Worm (Caenorhabditis elegans) whole organism, L4 larva: ENCODE results near the gene F28H7.3.

Experiments
- F37D6.2 ChIP-seq: sonication (generic microtip); optimal IDR thresholded peaks from 2 replicates; lab custom pipeline; 2016; ENCODE audit warnings: mild to moderate bottlenecking, missing genetic modification characterization, missing compliant biosample characterization
- F44E2.7 ChIP-seq: fragments of 200-800 bp; sonication (Bioruptor generic); IDR thresholded peaks from 2 replicates; pipeline ENCODE4 v2.1.2; 2022; ENCODE audit warnings: missing genetic modification characterization, missing compliant biosample characterization
- ZK337.2 ChIP-seq: fragments of 200-800 bp; sonication (Bioruptor generic); IDR thresholded peaks from 2 replicates; pipeline ENCODE4 v1.3.6; 2022; ENCODE audit warnings: missing genetic modification reagents, missing genetic modification characterization, missing compliant biosample characterization
- ZK546.5 ChIP-seq, 2 experiments: sonication (generic microtip); optimal IDR thresholded peaks; 2 replicates each; lab custom pipeline; 2017; ENCODE audit warnings: missing biosample characterization in 2 of 2, missing genetic modification characterization in 2 of 2
- ama-1 ChIP-seq: fragments of 150-350 bp; optimal IDR thresholded peaks from 2 replicates; lab custom pipeline; 2014; ENCODE audit warnings: inconsistent platforms, mixed read lengths
- ceh-44 ChIP-seq: fragments of 200-800 bp; sonication (Bioruptor generic); IDR thresholded peaks from 2 replicates; pipeline ENCODE4 v1.3.6; 2022; ENCODE audit warnings: missing genetic modification reagents, missing genetic modification characterization, missing compliant biosample characterization
- ceh-62 ChIP-seq: sonication (generic microtip); optimal IDR thresholded peaks from 2 replicates; lab custom pipeline; 2017; ENCODE audit warnings: missing biosample characterization, missing genetic modification characterization
- ceh-82 ChIP-seq: sonication (generic microtip); optimal IDR thresholded peaks from 2 replicates; lab custom pipeline; 2017; ENCODE audit warnings: missing biosample characterization, missing genetic modification characterization
- cey-2 ChIP-seq: sonication (generic microtip); optimal IDR thresholded peaks from 3 replicates; lab custom pipeline; 2017; ENCODE audit warnings: missing genetic modification characterization, mild to moderate bottlenecking, missing compliant biosample characterization, antibody characterized with exemption, borderline replicate concordance; ENCODE audit not compliant: insufficient read depth
- daf-19 ChIP-seq: fragments of 200-800 bp; sonication (Bioruptor generic); conservative IDR thresholded peaks from 2 replicates; pipeline ENCODE4 v1.3.6; 2022; ENCODE audit warnings: missing genetic modification characterization, missing compliant biosample characterization
- dmd-6 ChIP-seq: fragments of 200-800 bp; sonication (Bioruptor generic); IDR thresholded peaks from 2 replicates; pipeline ENCODE4 v1.3.6; 2022; ENCODE audit warnings: missing genetic modification reagents, missing genetic modification characterization, missing compliant biosample characterization
- dmd-9 ChIP-seq: fragments of 200-800 bp; sonication (Bioruptor generic); IDR thresholded peaks from 2 replicates; pipeline ENCODE4 v1.3.6; 2022; ENCODE audit warnings: missing genetic modification reagents, missing genetic modification characterization, missing compliant biosample characterization
- fkh-10 ChIP-seq: fragments of 150-350 bp; optimal IDR thresholded peaks from 2 replicates; lab custom pipeline; 2014; ENCODE audit warnings: missing biosample characterization, missing genetic modification reagents, missing genetic modification characterization
- hif-1 ChIP-seq, 2 experiments: sonication (generic microtip); optimal IDR thresholded peaks; 2 replicates each; lab custom pipeline; 2016 to 2017; ENCODE audit warnings: missing compliant biosample characterization in 2 of 2, missing genetic modification characterization in 2 of 2, missing genetic modification reagents in 2 of 2, missing genotype in 2 of 2, mild to moderate bottlenecking in 1 of 2
- hmg-1.1 ChIP-seq: fragments of 200-800 bp; sonication (Bioruptor generic); IDR thresholded peaks from 2 replicates; pipeline ENCODE4 v1.3.6; 2022; ENCODE audit warnings: missing genetic modification reagents, missing genetic modification characterization, missing compliant biosample characterization
- jun-1 ChIP-seq: fragments of 150-350 bp; optimal IDR thresholded peaks from 2 replicates; lab custom pipeline; 2014; ENCODE audit warnings: missing biosample characterization, missing genetic modification reagents, missing genetic modification characterization
- lin-15B ChIP-seq: fragments of 150-350 bp; sonication (generic microtip); optimal IDR thresholded peaks from 3 replicates; lab custom pipeline; 2014; ENCODE audit warnings: missing biosample characterization, missing genetic modification characterization
- lin-29 ChIP-seq: fragments of 200-800 bp; sonication (Bioruptor generic); IDR thresholded peaks from 2 replicates; pipeline ENCODE4 v1.3.6; 2022; ENCODE audit warnings: missing genetic modification reagents, missing genetic modification characterization, missing compliant biosample characterization
- lin-38 ChIP-seq: fragments of 200-800 bp; sonication (Bioruptor generic); IDR thresholded peaks from 2 replicates; pipeline ENCODE4 v1.3.6; 2022; ENCODE audit warnings: missing genetic modification reagents, missing genetic modification characterization, missing compliant biosample characterization
- lin-39 ChIP-seq: fragments of 150-350 bp; optimal IDR thresholded peaks from 2 replicates; lab custom pipeline; 2014; ENCODE audit warnings: missing biosample characterization, missing genetic modification reagents, missing genetic modification characterization
- madf-5 ChIP-seq, 2 experiments: fragments of 200-800 bp; sonication (Bioruptor generic); IDR thresholded peaks; 2 replicates each; pipeline ENCODE4 v1.3.6; 2022; ENCODE audit warnings: missing compliant biosample characterization in 2 of 2, missing genetic modification characterization in 2 of 2
- madf-9 ChIP-seq: fragments of 200-800 bp; sonication (Bioruptor generic); conservative IDR thresholded peaks from 2 replicates; pipeline ENCODE4 v1.3.6; 2022; ENCODE audit warnings: missing genetic modification reagents, missing genetic modification characterization, missing compliant biosample characterization
- mep-1 ChIP-seq: fragments of 150-350 bp; sonication (generic microtip); optimal IDR thresholded peaks from 3 replicates; lab custom pipeline; 2014; ENCODE audit warnings: missing biosample characterization, missing genetic modification characterization
- mes-2 ChIP-seq: sonication (generic microtip); optimal IDR thresholded peaks from 2 replicates; lab custom pipeline; 2016; ENCODE audit warnings: missing genotype, mild to moderate bottlenecking, missing genetic modification characterization, missing compliant biosample characterization; ENCODE audit not compliant: poor library complexity, severe bottlenecking
- mxl-2 ChIP-seq: fragments of 200-800 bp; sonication (Bioruptor generic); conservative IDR thresholded peaks from 2 replicates; pipeline ENCODE4 v1.3.6; 2022; ENCODE audit warnings: missing genetic modification reagents, missing genetic modification characterization, missing compliant biosample characterization
- mxl-3 ChIP-seq: fragments of 200-800 bp; sonication (Bioruptor generic); optimal IDR thresholded peaks from 2 replicates; lab custom pipeline; 2018; ENCODE audit warnings: mild to moderate bottlenecking, missing genetic modification characterization, missing compliant biosample characterization
- nhr-102 ChIP-seq: sonication (generic microtip); optimal IDR thresholded peaks from 2 replicates; lab custom pipeline; 2016; ENCODE audit warnings: mild to moderate bottlenecking, missing genetic modification characterization, moderate library complexity, missing compliant biosample characterization
- nhr-11 ChIP-seq: fragments of 150-350 bp; optimal IDR thresholded peaks from 2 replicates; lab custom pipeline; 2014; ENCODE audit warnings: missing biosample characterization, missing genetic modification characterization
- nhr-111 ChIP-seq: fragments of 200-800 bp; sonication (Bioruptor generic); optimal IDR thresholded peaks from 2 replicates; lab custom pipeline; 2018; ENCODE audit warnings: mild to moderate bottlenecking, missing genetic modification characterization, missing compliant biosample characterization
- nhr-237 ChIP-seq: sonication (generic microtip); optimal IDR thresholded peaks from 2 replicates; lab custom pipeline; 2017; ENCODE audit warnings: missing biosample characterization, missing genetic modification characterization
- nhr-28 ChIP-seq: fragments of 150-350 bp; optimal IDR thresholded peaks from 2 replicates; lab custom pipeline; 2014; ENCODE audit warnings: missing biosample characterization, missing genetic modification characterization
- nhr-41 ChIP-seq: fragments of 200-800 bp; sonication (Bioruptor generic); IDR thresholded peaks from 2 replicates; pipeline ENCODE4 v1.3.6; 2022; ENCODE audit warnings: missing genetic modification reagents, missing genetic modification characterization, missing compliant biosample characterization
- nhr-42 ChIP-seq: fragments of 200-800 bp; sonication (Bioruptor generic); IDR thresholded peaks from 2 replicates; pipeline ENCODE4 v1.3.6; 2022; ENCODE audit warnings: missing genetic modification characterization, missing compliant biosample characterization
- nhr-48 ChIP-seq: sonication (generic microtip); optimal IDR thresholded peaks from 2 replicates; lab custom pipeline; 2016; ENCODE audit warnings: mild to moderate bottlenecking, missing genetic modification characterization, missing compliant biosample characterization
- nhr-6 ChIP-seq: fragments of 150-350 bp; optimal IDR thresholded peaks from 2 replicates; lab custom pipeline; 2014; ENCODE audit warnings: missing biosample characterization, missing genetic modification characterization
- pha-4 ChIP-seq, 2 experiments: fragments of 150-350 bp in 1 of 2; fragments of 200-800 bp in 1 of 2; sonication (Bioruptor generic) in 1 of 2; IDR thresholded peaks in 1 of 2; optimal IDR thresholded peaks in 1 of 2; 2 replicates each; pipeline versions ENCODE4 v1.3.6 to Lab custom; 2014 to 2022; ENCODE audit warnings: missing genetic modification characterization in 2 of 2, missing genetic modification reagents in 2 of 2, missing biosample characterization in 1 of 2, missing compliant biosample characterization in 1 of 2
- pqm-1 ChIP-seq: sonication (generic microtip); optimal IDR thresholded peaks from 2 replicates; lab custom pipeline; 2017; ENCODE audit warnings: missing biosample characterization, missing genetic modification characterization
- saeg-2 ChIP-seq: fragments of 200-800 bp; sonication (Bioruptor generic); IDR thresholded peaks from 2 replicates; pipeline ENCODE4 v1.3.6; 2022; ENCODE audit warnings: missing genetic modification reagents, missing genetic modification characterization, missing compliant biosample characterization
- sdz-12 ChIP-seq: fragments of 200-800 bp; sonication (Bioruptor generic); optimal IDR thresholded peaks from 2 replicates; lab custom pipeline; 2018; ENCODE audit warnings: mild to moderate bottlenecking, missing genetic modification characterization, missing compliant biosample characterization
- set-16 ChIP-seq: fragments of 200-800 bp; sonication (Bioruptor generic); IDR thresholded peaks from 2 replicates; pipeline ENCODE4 v1.3.6; 2022; ENCODE audit warnings: missing genetic modification reagents, missing genetic modification characterization, missing compliant biosample characterization
- snpc-4 ChIP-seq: fragments of 150-350 bp; optimal IDR thresholded peaks from 2 replicates; lab custom pipeline; 2014; ENCODE audit warnings: missing biosample characterization, missing genetic modification characterization
- spr-3 ChIP-seq: fragments of 200-800 bp; sonication (Bioruptor generic); optimal IDR thresholded peaks from 2 replicates; lab custom pipeline; 2018; ENCODE audit warnings: mild to moderate bottlenecking, missing genetic modification characterization, missing compliant biosample characterization
- tag-97 ChIP-seq: fragments of 200-800 bp; sonication (Bioruptor generic); IDR thresholded peaks from 2 replicates; pipeline ENCODE4 v1.3.6; 2022; ENCODE audit warnings: missing genetic modification characterization, missing compliant biosample characterization
- unc-39 ChIP-seq: sonication (generic microtip); optimal IDR thresholded peaks from 2 replicates; lab custom pipeline; 2017; ENCODE audit warnings: missing biosample characterization, missing genetic modification characterization
- unc-62 ChIP-seq, 3 experiments: fragments of 150-350 bp in 1 of 3; sonication (generic microtip); optimal IDR thresholded peaks in 2 of 3; peaks in 1 of 3; 1 replicate in 1 of 3; 2 replicates in 2 of 3; lab custom pipeline; 2014 to 2017; ENCODE audit warnings: missing biosample characterization in 3 of 3, missing genetic modification characterization in 3 of 3, missing genetic modification reagents in 3 of 3, missing genotype in 1 of 3
- vab-7 ChIP-seq: fragments of 200-800 bp; sonication (Bioruptor generic); IDR thresholded peaks from 2 replicates; pipeline ENCODE4 v1.3.6; 2022; ENCODE audit warnings: missing genetic modification reagents, missing genetic modification characterization, missing compliant biosample characterization
- zip-11 ChIP-seq: fragments of 200-800 bp; sonication (Bioruptor generic); IDR thresholded peaks from 2 replicates; pipeline ENCODE4 v1.3.6; 2022; ENCODE audit warnings: missing genetic modification characterization, missing compliant biosample characterization
- ztf-7 ChIP-seq: fragments of 150-350 bp; optimal IDR thresholded peaks from 2 replicates; lab custom pipeline; 2014; ENCODE audit warnings: missing biosample characterization, missing genetic modification characterization

The F28H7.3 gene

ce11 chrV:10750630-10751029 is at the start of gene F28H7.3 (continued):
- TF ChIP-seq ama-1 = no peak
- no peak for TF ChIP-seq F44E2.7 (GFP tag; lab: Robert Waterston, UW)
- no peak for TF ChIP-seq ZK337.2 (GFP tag; lab: Robert Waterston, UW)
- no peak for TF ChIP-seq madf-9 (GFP tag; lab: Robert Waterston, UW)
- no peak for TF ChIP-seq set-16 (GFP tag; lab: Robert Waterston, UW)
- no peak for TF ChIP-seq lin-39
- no peak for TF ChIP-seq saeg-2
- no peak for TF ChIP-seq mes-2 (tag; lab: Kevin White, UChicago)
- TF ChIP-seq unc-62 (GFP tag; optimal IDR thresholded peaks at IDR 0.05 in 1 of 2; lab: Kevin White, UChicago) = no peak
- TF ChIP-seq unc-62 (tag; optimal IDR thresholded peaks at IDR 0.05; lab: Kevin White, UChicago) = no peak
- no peak for TF ChIP-seq tag-97
- TF ChIP-seq ceh-44 (GFP tag; lab: Robert Waterston, UW) = no peak
- TF ChIP-seq lin-29 = no peak
- TF ChIP-seq ztf-7 = no peak
- TF ChIP-seq mep-1 (tag; lab: Kevin White, UChicago) = no peak
- TF ChIP-seq unc-39 (tag; lab: Kevin White, UChicago) = no peak
- TF ChIP-seq pqm-1 (tag; lab: Kevin White, UChicago) = peak; percentile 94
- no peak for TF ChIP-seq nhr-237
- no peak for TF ChIP-seq nhr-111
- peak; percentile 46 for TF ChIP-seq mxl-3 (GFP tag; lab: Kevin White, UChicago)
- no peak for TF ChIP-seq daf-19 (GFP tag; lab: Robert Waterston, UW)
- no peak for TF ChIP-seq nhr-41 (GFP tag; lab: Robert Waterston, UW)
- no peak for TF ChIP-seq ceh-62 (tag; lab: Kevin White, UChicago)
- no peak for TF ChIP-seq lin-15B
- TF ChIP-seq lin-38 (GFP tag; lab: Robert Waterston, UW) = no peak
- TF ChIP-seq cey-2 = no peak
- TF ChIP-seq vab-7 (GFP tag; lab: Robert Waterston, UW) = no peak
- no peak for TF ChIP-seq snpc-4 (tag; lab: Kevin White, UChicago)
- TF ChIP-seq F37D6.2 (tag; lab: Kevin White, UChicago) = no peak
- TF ChIP-seq jun-1 = no peak
- no peak for TF ChIP-seq zip-11
- no peak for TF ChIP-seq hmg-1.1 (GFP tag; lab: Robert Waterston, UW)
- no peak for TF ChIP-seq nhr-42
- TF ChIP-seq hif-1 (tag; optimal IDR thresholded peaks at IDR 0.05; lab: Kevin White, UChicago) = no peak
- TF ChIP-seq nhr-11 (tag; lab: Kevin White, UChicago) = no peak
- TF ChIP-seq sdz-12 = no peak
- no peak for TF ChIP-seq fkh-10
- no peak for TF ChIP-seq ceh-82 (tag; lab: Kevin White, UChicago)
- TF ChIP-seq spr-3 (GFP tag; lab: Kevin White, UChicago) = no peak
- no peak for TF ChIP-seq mxl-2 (GFP tag; lab: Robert Waterston, UW)
- TF ChIP-seq ZK546.5 (tag; optimal IDR thresholded peaks at IDR 0.05; lab: Kevin White, UChicago) = no peak
- peak; percentile 97 for TF ChIP-seq dmd-6 (GFP tag; lab: Robert Waterston, UW)
- TF ChIP-seq madf-5 (GFP tag; IDR thresholded peaks at IDR 0.05; lab: Robert Waterston, UW) = no peak
- no peak for TF ChIP-seq nhr-102
- peak; percentile 41 for TF ChIP-seq nhr-48 (tag; lab: Kevin White, UChicago)
- TF ChIP-seq dmd-9 (GFP tag; lab: Robert Waterston, UW) = no peak
- no peak for TF ChIP-seq nhr-6 (tag; lab: Kevin White, UChicago)
- TF ChIP-seq pha-4 (GFP tag; IDR thresholded peaks at IDR 0.05; lab: Robert Waterston, UW) = no peak
- TF ChIP-seq pha-4 (tag; optimal IDR thresholded peaks at IDR 0.05; lab: Kevin White, UChicago) = no peak
- peak; percentile 73 for TF ChIP-seq nhr-28
